Fruit fly (Drosophila melanogaster): ENCODE measurements around the gene CG13603.

DNA sequence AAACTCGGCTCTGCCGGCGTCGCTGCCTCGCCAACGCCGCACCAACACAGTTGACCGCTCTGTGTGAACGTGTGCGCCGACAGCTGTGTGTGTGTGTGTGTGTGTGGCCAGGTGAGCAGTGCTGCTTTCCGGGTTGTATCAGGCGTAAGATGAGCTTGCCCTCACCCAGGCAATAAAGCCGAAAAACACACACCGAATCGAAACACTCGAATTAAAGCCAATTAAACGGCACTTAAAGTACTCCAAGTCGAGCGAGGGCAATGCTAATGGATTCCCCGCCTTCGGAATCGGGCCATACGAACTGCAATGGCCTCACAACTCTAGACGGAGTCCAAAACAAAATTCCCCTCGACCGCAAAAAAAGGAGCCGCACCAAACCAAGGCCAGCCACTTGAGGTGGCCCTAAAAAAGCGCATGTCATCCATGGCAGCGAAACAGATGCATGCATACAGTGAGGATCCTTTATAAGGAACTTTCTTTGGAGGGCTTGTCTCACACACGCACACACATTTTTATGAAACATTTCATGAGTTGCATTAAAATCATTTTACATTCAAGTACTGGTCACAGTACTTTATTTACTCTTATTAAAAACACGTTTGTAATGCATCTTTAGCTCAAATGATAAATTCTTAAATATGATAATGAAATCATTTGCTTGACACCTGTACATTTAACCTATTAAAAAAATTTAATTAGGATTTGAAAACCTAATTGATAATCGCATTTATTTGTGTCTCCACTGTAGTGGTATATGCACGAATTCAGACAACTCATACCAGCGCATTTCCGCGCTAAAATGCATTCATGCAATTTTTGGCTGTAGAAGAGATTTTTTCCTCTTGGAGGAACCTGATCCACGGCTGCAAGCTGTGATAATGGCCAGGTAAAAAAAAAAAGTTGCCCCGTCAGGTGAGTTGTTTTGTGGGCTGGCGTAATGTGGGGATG, 37.6 kb downstream of the CG13603 start:
- peak; percentile 17; the same call in 1 of the 2 replicates for TF ChIP-seq CG10348 (GFP tag; IDR thresholded peaks at IDR 0.05)
- peak; percentile 93 for TF ChIP-seq D1 (tag; optimal IDR thresholded peaks at IDR 0.05)
- TF ChIP-seq EcR (GFP tag; optimal IDR thresholded peaks at IDR 0.05): peak; percentile 62

All from whole organism, pupa.